Fruit fly (Drosophila melanogaster) whole organism, embryonic: ENCODE results near the gene Trl.

Experiments used
- C15 ChIP-seq: fragments of 200-800 bp; sonication (Bioruptor generic); IDR thresholded peaks from 3 replicates; pipeline ENCODE4 v1.3.6; 2022; ENCODE audit warnings: missing biosample characterization, missing genetic modification characterization
- CG10565 ChIP-seq: fragments of 200-800 bp; sonication (Bioruptor generic); optimal IDR thresholded peaks from 3 replicates; lab custom pipeline; 2016; ENCODE audit warnings: missing biosample characterization, mild to moderate bottlenecking, missing genetic modification characterization
- CG11696 ChIP-seq: fragments of 200-800 bp; sonication (Bioruptor generic); IDR thresholded peaks from 2 replicates; pipeline ENCODE4 v1.3.6; 2022; ENCODE audit warnings: missing biosample characterization, missing genetic modification characterization
- CG11723 ChIP-seq: fragments of 200-800 bp; sonication (Bioruptor generic); optimal IDR thresholded peaks from 2 replicates; lab custom pipeline; 2017; ENCODE audit warnings: missing biosample characterization, mild to moderate bottlenecking, missing genetic modification characterization
- CG12236 ChIP-seq: fragments of 200-800 bp; sonication (Bioruptor generic); optimal IDR thresholded peaks from 2 replicates; lab custom pipeline; 2016; ENCODE audit warnings: missing biosample characterization, missing genetic modification characterization
- CG14441 ChIP-seq: fragments of 200-800 bp; sonication (Bioruptor generic); IDR thresholded peaks from 2 replicates; pipeline ENCODE4 v1.3.6; 2022; ENCODE audit warnings: missing biosample characterization, missing genetic modification characterization
- CG14710 ChIP-seq: fragments of 200-800 bp; sonication (Bioruptor generic); optimal IDR thresholded peaks from 3 replicates; lab custom pipeline; 2019; ENCODE audit warnings: missing biosample characterization, mild to moderate bottlenecking, missing genetic modification characterization, moderate library complexity
- CG14965 ChIP-seq: fragments of 200-800 bp; sonication (Bioruptor generic); optimal IDR thresholded peaks from 2 replicates; lab custom pipeline; 2016; ENCODE audit warnings: missing biosample characterization, missing genetic modification characterization, borderline replicate concordance
- CG17829 ChIP-seq: fragments of 200-800 bp; optimal IDR thresholded peaks from 2 replicates; lab custom pipeline; 2019; ENCODE audit warnings: missing biosample characterization, mild to moderate bottlenecking, missing genetic modification characterization, moderate library complexity
- CG2712 ChIP-seq: fragments of 200-800 bp; optimal IDR thresholded peaks from 3 replicates; lab custom pipeline; 2019; ENCODE audit warnings: missing biosample characterization, mild to moderate bottlenecking, missing genetic modification characterization, moderate library complexity
- CG2875 ChIP-seq: fragments of 200-800 bp; sonication (Bioruptor generic); optimal IDR thresholded peaks from 2 replicates; lab custom pipeline; 2017; ENCODE audit warnings: missing biosample characterization, mild to moderate bottlenecking, missing genetic modification characterization, missing genetic modification reagents
- CG3838 ChIP-seq: fragments of 200-800 bp; sonication (Bioruptor generic); optimal IDR thresholded peaks from 3 replicates; lab custom pipeline; 2016; ENCODE audit warnings: missing biosample characterization, missing genetic modification characterization
- CG3995 ChIP-seq: fragments of 200-800 bp; sonication (Bioruptor generic); optimal IDR thresholded peaks from 3 replicates; lab custom pipeline; 2016; ENCODE audit warnings: missing biosample characterization, missing genetic modification characterization
- CG6765 ChIP-seq: fragments of 200-800 bp; sonication (Bioruptor generic); optimal IDR thresholded peaks from 3 replicates; lab custom pipeline; 2017; ENCODE audit warnings: missing biosample characterization, mild to moderate bottlenecking, missing genetic modification characterization
- CG7839 ChIP-seq: fragments of 200-800 bp; sonication (Bioruptor generic); optimal IDR thresholded peaks from 3 replicates; lab custom pipeline; 2018; ENCODE audit warnings: missing biosample characterization, mild to moderate bottlenecking, missing genetic modification characterization, moderate library complexity
- CG9727 ChIP-seq: fragments of 200-800 bp; sonication (Bioruptor generic); optimal IDR thresholded peaks from 3 replicates; lab custom pipeline; 2017; ENCODE audit warnings: missing biosample characterization, mild to moderate bottlenecking, missing genetic modification characterization
- CG9797 ChIP-seq: fragments of 200-800 bp; sonication (Bioruptor generic); optimal IDR thresholded peaks from 3 replicates; lab custom pipeline; 2018; ENCODE audit warnings: missing biosample characterization, mild to moderate bottlenecking, missing genetic modification characterization
- CkIIα-i1 ChIP-seq: fragments of 200-800 bp; sonication (Bioruptor generic); IDR thresholded peaks from 2 replicates; pipeline ENCODE4 v1.3.6; 2022; ENCODE audit warnings: missing biosample characterization, missing genetic modification characterization
- CoRest ChIP-seq: fragments of 200-800 bp; sonication (Bioruptor generic); optimal IDR thresholded peaks from 3 replicates; lab custom pipeline; 2018; ENCODE audit warnings: missing biosample characterization, mild to moderate bottlenecking, missing genetic modification characterization, moderate library complexity
- Dek ChIP-seq: fragments of 200-800 bp; sonication (Bioruptor generic); optimal IDR thresholded peaks from 3 replicates; lab custom pipeline; 2019; ENCODE audit warnings: missing biosample characterization, mild to moderate bottlenecking, missing genetic modification characterization, moderate library complexity
- Hand ChIP-seq: fragments of 200-800 bp; sonication (Bioruptor generic); optimal IDR thresholded peaks from 2 replicates; lab custom pipeline; 2017; ENCODE audit warnings: mild to moderate bottlenecking, missing biosample characterization, missing genetic modification reagents, missing genetic modification characterization
- Hsf ChIP-seq: fragments of 200-800 bp; sonication (Bioruptor generic); optimal IDR thresholded peaks from 3 replicates; lab custom pipeline; 2016; ENCODE audit warnings: missing biosample characterization, missing genetic modification characterization
- Jarid2 ChIP-seq: fragments of 200-800 bp; sonication (Bioruptor generic); optimal IDR thresholded peaks from 3 replicates; lab custom pipeline; 2017; ENCODE audit warnings: mild to moderate bottlenecking, missing biosample characterization, missing genetic modification reagents, missing genetic modification characterization
- MBD-R2 ChIP-seq: fragments of 200-800 bp; sonication (Bioruptor generic); IDR thresholded peaks from 2 replicates; pipeline ENCODE4 v1.3.6; 2022; ENCODE audit warnings: missing biosample characterization, missing genetic modification characterization
- Mad ChIP-seq: fragments of 200-800 bp; sonication (Bioruptor generic); optimal IDR thresholded peaks from 2 replicates; lab custom pipeline; 2016; ENCODE audit warnings: missing biosample characterization, missing genetic modification characterization
- Pdp1 ChIP-seq, 2 experiments: fragments of 200-800 bp; sonication (Bioruptor generic); optimal IDR thresholded peaks; 3 replicates each; lab custom pipeline; 2016; ENCODE audit warnings: missing biosample characterization in 2 of 2, missing genetic modification characterization in 2 of 2, mild to moderate bottlenecking in 1 of 2, moderate library complexity in 1 of 2
- Spps ChIP-seq: fragments of 200-800 bp; sonication (Bioruptor generic); optimal IDR thresholded peaks from 2 replicates; lab custom pipeline; 2018; ENCODE audit warnings: missing biosample characterization, mild to moderate bottlenecking, missing genetic modification characterization
- Sry-β ChIP-seq: fragments of 200-800 bp; sonication (Bioruptor generic); optimal IDR thresholded peaks from 2 replicates; lab custom pipeline; 2018; ENCODE audit warnings: missing biosample characterization, mild to moderate bottlenecking, missing genetic modification characterization, moderate library complexity
- Ssrp ChIP-seq: fragments of 200-800 bp; sonication (Bioruptor generic); optimal IDR thresholded peaks from 2 replicates; lab custom pipeline; 2018; ENCODE audit warnings: missing biosample characterization, mild to moderate bottlenecking, missing genetic modification characterization, moderate library complexity
- ap ChIP-seq: fragments of 200-800 bp; sonication (Bioruptor generic); IDR thresholded peaks from 2 replicates; pipeline ENCODE4 v1.3.6; 2022; ENCODE audit warnings: missing biosample characterization, missing genetic modification characterization
- br ChIP-seq: fragments of >200 bp; optimal IDR thresholded peaks from 2 replicates; lab custom pipeline; 2017
- caup ChIP-seq: fragments of 200-800 bp; sonication (Bioruptor generic); optimal IDR thresholded peaks from 3 replicates; lab custom pipeline; 2017; ENCODE audit warnings: missing biosample characterization, mild to moderate bottlenecking, missing genetic modification characterization, moderate library complexity; ENCODE audit not compliant: severe bottlenecking
- cg ChIP-seq: fragments of 200-800 bp; sonication (Bioruptor generic); optimal IDR thresholded peaks from 3 replicates; lab custom pipeline; 2019; ENCODE audit warnings: missing biosample characterization, mild to moderate bottlenecking, missing genetic modification characterization, moderate library complexity
- dan ChIP-seq: fragments of 200-800 bp; sonication (Bioruptor generic); IDR thresholded peaks from 2 replicates; pipeline ENCODE4 v1.3.6; 2022; ENCODE audit warnings: missing biosample characterization, missing genetic modification characterization
- dpn ChIP-seq, 2 experiments: fragments of 200-800 bp; sonication (Bioruptor generic); optimal IDR thresholded peaks; 3 replicates each; lab custom pipeline; 2016; ENCODE audit warnings: missing biosample characterization in 2 of 2, missing genetic modification characterization in 2 of 2
- en ChIP-seq: fragments of 200-800 bp; sonication (Bioruptor generic); optimal IDR thresholded peaks from 2 replicates; lab custom pipeline; 2016; ENCODE audit warnings: missing biosample characterization, missing genetic modification characterization
- her ChIP-seq: fragments of 200-800 bp; sonication (Bioruptor generic); optimal IDR thresholded peaks from 2 replicates; lab custom pipeline; 2016; ENCODE audit warnings: missing biosample characterization, missing genetic modification characterization
- insv ChIP-seq, 2 experiments: fragments of 200-800 bp; sonication (Bioruptor generic); optimal IDR thresholded peaks; 3 replicates each; lab custom pipeline; 2016 to 2018; ENCODE audit warnings: missing biosample characterization in 2 of 2, missing genetic modification characterization in 2 of 2
- nau ChIP-seq: fragments of 200-800 bp; sonication (Bioruptor generic); optimal IDR thresholded peaks from 3 replicates; lab custom pipeline; 2017; ENCODE audit warnings: missing biosample characterization, mild to moderate bottlenecking, missing genetic modification characterization, missing genetic modification reagents
- rib ChIP-seq: fragments of 200-800 bp; sonication (Bioruptor generic); IDR thresholded peaks from 2 replicates; pipeline ENCODE4 v1.3.6; 2022; ENCODE audit warnings: missing biosample characterization, missing genetic modification characterization
- sqz ChIP-seq: fragments of 200-800 bp; sonication (Bioruptor generic); optimal IDR thresholded peaks from 3 replicates; lab custom pipeline; 2018; ENCODE audit warnings: missing biosample characterization, mild to moderate bottlenecking, missing genetic modification characterization
- tap ChIP-seq: fragments of 200-800 bp; optimal IDR thresholded peaks from 3 replicates; lab custom pipeline; 2019; ENCODE audit warnings: missing biosample characterization, mild to moderate bottlenecking, missing genetic modification characterization, moderate library complexity
- tna ChIP-seq: fragments of 200-800 bp; sonication (Bioruptor generic); IDR thresholded peaks from 2 replicates; pipeline ENCODE4 v1.3.6; 2022; ENCODE audit warnings: missing biosample characterization, missing genetic modification characterization; ENCODE audit not compliant: partially characterized antibody

Trl gene

DNA sequence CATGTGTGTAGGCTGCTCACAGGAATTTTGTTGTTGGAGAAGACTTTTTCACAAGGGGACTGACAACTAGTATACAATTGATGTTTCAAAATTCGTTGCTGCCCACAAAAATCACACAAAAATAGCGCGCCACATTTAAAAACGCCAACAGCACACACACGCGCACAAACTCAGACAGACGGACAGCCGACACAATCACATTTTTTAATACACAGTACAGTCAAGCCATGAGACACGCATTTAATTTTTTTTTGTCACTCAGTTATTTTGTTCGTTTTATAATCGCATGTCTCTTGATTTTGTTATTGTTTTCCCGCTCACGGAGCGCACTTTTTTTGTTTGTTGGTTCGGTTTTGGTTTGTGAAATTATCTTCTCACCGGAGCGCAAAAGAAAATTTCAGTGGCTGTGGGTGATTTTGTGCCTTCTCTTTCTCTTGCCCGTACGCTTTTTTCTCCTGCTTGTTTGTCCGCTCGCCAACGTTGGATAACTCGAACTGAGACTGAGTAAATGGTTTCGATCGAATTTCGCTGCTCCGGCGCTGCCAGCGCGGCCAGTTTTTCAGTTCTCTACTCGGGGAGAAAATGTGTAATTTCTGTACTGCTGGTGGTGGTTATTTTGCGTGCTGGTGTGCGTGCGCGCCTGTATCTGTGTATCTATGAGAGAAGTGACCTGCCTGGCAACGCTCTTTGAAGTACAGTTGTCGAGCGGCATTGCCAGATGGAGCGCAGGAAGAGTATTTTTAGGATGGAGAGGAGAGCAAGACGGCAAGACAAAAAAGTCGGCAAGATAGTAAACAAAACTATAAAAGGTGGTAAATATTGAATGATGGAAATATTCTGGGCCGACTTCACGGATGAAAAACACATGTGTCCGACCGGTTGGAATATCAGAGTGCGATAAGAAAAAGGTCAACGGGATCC, 3.1 kb downstream of the Trl start, which contains the start of gene CG42507 (continued):
- peak; percentile 3 for TF ChIP-seq her (GFP tag; lab: Kevin White, UChicago)
- TF ChIP-seq en (GFP tag; lab: Kevin White, UChicago), result no peak
- TF ChIP-seq CG7839 (tag; lab: Kevin White, UChicago), result peak; percentile 20
- peak; percentile 51 for TF ChIP-seq Jarid2 (GFP tag; lab: Kevin White, UChicago)
- peak; percentile 48 for TF ChIP-seq CG6765 (GFP tag; lab: Kevin White, UChicago)
- peak; percentile 25 for TF ChIP-seq CG17829 (tag; lab: Kevin White, UChicago)
- TF ChIP-seq tap (tag; lab: Kevin White, UChicago), result peak; percentile 30
- peak; percentile 51 for TF ChIP-seq sqz (GFP tag; lab: Kevin White, UChicago)
- peak in 1 of 2 experiments; percentile 90 for TF ChIP-seq Pdp1 (GFP tag; optimal IDR thresholded peaks at IDR 0.05; lab: Kevin White, UChicago)
- 0 out of 2 replicates have a peak, but pooled peaks have one; percentile 9 for TF ChIP-seq CG14441 (GFP tag; lab: Robert Waterston, UW)
- TF ChIP-seq MBD-R2 (GFP tag; lab: Robert Waterston, UW), result peak; percentile 25; the same call in 1 of the 2 replicates
- no peak for TF ChIP-seq C15 (GFP tag; lab: Robert Waterston, UW)
- peak; percentile 48; the same call in 1 of the 2 replicates for TF ChIP-seq CG11696 (GFP tag; lab: Robert Waterston, UW)
- TF ChIP-seq Sry-β, result no peak
- TF ChIP-seq Mad (GFP tag; lab: Kevin White, UChicago), result no peak
- peak; percentile 55 for TF ChIP-seq caup (GFP tag; lab: Kevin White, UChicago)
- no peak for TF ChIP-seq CG2712 (tag; lab: Kevin White, UChicago)
- TF ChIP-seq CG14965 (GFP tag; lab: Kevin White, UChicago), result no peak
- TF ChIP-seq CG9727 (GFP tag; lab: Kevin White, UChicago), result peak; percentile 47
- TF ChIP-seq ap (GFP tag; lab: Robert Waterston, UW), result peak; percentile 16; the same call in 1 of the 2 replicates
- no peak for TF ChIP-seq dan (GFP tag; lab: Robert Waterston, UW)
- no peak for TF ChIP-seq nau (GFP tag; lab: Kevin White, UChicago)
- TF ChIP-seq CG2875 (GFP tag; lab: Kevin White, UChicago), result peak; percentile 21
- TF ChIP-seq CG14710 (tag; lab: Kevin White, UChicago), result peak; percentile 11
- TF ChIP-seq insv (GFP tag; optimal IDR thresholded peaks at IDR 0.05; lab: Kevin White, UChicago), result peak in 1 of 2 experiments; percentile 73
- no peak for TF ChIP-seq br (lab: Kevin White, UChicago)
- no peak for TF ChIP-seq Spps (tag; lab: Kevin White, UChicago)
- TF ChIP-seq CG10565 (GFP tag; lab: Kevin White, UChicago), result no peak
- TF ChIP-seq dpn (GFP tag; optimal IDR thresholded peaks at IDR 0.05; lab: Kevin White, UChicago), result peak in 1 of 2 experiments; percentile 15
- no peak for TF ChIP-seq CG3838 (GFP tag; lab: Kevin White, UChicago)
- peak; percentile 90 for TF ChIP-seq cg (GFP tag; lab: Kevin White, UChicago)
- no peak for TF ChIP-seq CkIIα-i1 (GFP tag; lab: Robert Waterston, UW)
- TF ChIP-seq Ssrp (tag; lab: Kevin White, UChicago), result no peak
- peak; percentile 2 for TF ChIP-seq CoRest (tag; lab: Kevin White, UChicago)
- TF ChIP-seq Hsf (GFP tag; lab: Kevin White, UChicago), result no peak
- TF ChIP-seq rib (GFP tag; lab: Robert Waterston, UW), result peak; percentile 20; the same call in 1 of the 2 replicates
- no peak for TF ChIP-seq Hand (GFP tag; lab: Kevin White, UChicago)
- peak; percentile 18 for TF ChIP-seq Dek
- TF ChIP-seq tna (GFP tag; lab: Robert Waterston, UW), result no peak; the same call in 1 of the 2 replicates
- TF ChIP-seq CG9797 (GFP tag; lab: Kevin White, UChicago), result no peak
- peak; percentile 34 for TF ChIP-seq CG11723 (GFP tag; lab: Kevin White, UChicago)
- no peak for TF ChIP-seq CG3995 (GFP tag; lab: Kevin White, UChicago)
- TF ChIP-seq CG12236, result no peak
